Worm (Caenorhabditis elegans): ENCODE measurements around the gene sod-5.

Gene sod-5

DNA sequence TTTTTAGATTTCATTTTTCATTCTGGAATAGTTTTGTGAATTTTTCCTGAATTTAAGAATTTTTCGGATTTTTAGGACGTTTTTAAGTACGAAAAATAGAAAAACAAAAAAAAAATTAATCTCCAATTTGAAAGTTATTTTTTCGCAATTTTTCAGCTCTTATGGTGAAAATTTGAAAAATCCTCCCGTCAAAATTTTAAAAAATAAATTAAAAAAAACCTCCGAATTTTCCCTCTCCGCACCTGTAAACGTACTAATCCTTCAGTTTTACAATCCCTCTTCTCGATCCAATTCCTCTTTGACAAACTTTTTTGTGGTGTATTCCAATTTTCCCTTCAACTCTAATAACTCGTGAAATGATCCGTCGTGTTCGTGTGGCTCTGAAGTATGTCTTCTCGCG is 39.2 kb upstream of the sod-5 start, which contains the start of gene B0286.1:
B0286.1 (plus strand) TSS at position 301 of the 400 bp plus-strand sequence.
- TF ChIP-seq sptf-2 (GFP tag; optimal IDR thresholded peaks at IDR 0.05): no peak
- TF ChIP-seq nhr-27 (tag; optimal IDR thresholded peaks at IDR 0.05): no peak
- no peak for TF ChIP-seq lin-54 (GFP tag; optimal IDR thresholded peaks at IDR 0.05)
- TF ChIP-seq F57C9.4 (tag; optimal IDR thresholded peaks at IDR 0.05): no peak
- no peak for TF ChIP-seq ceh-40 (GFP tag; IDR thresholded peaks at IDR 0.05)
- no peak for TF ChIP-seq him-1 (tag; optimal IDR thresholded peaks at IDR 0.05)
- TF ChIP-seq ekl-4 (GFP tag; IDR thresholded peaks at IDR 0.05): no peak
- TF ChIP-seq ceh-27 (GFP tag; optimal IDR thresholded peaks at IDR 0.05): no peak
- TF ChIP-seq B0035.1 (tag; optimal IDR thresholded peaks at IDR 0.05): no peak
- no peak for TF ChIP-seq lin-40 (tag; optimal IDR thresholded peaks at IDR 0.05)
- TF ChIP-seq sdz-38 (tag; optimal IDR thresholded peaks at IDR 0.05): no peak
- no peak for TF ChIP-seq F37B4.10 (GFP tag; IDR thresholded peaks at IDR 0.05)
- TF ChIP-seq hsf-1 (GFP tag; IDR thresholded peaks at IDR 0.05): no peak

DNA sequence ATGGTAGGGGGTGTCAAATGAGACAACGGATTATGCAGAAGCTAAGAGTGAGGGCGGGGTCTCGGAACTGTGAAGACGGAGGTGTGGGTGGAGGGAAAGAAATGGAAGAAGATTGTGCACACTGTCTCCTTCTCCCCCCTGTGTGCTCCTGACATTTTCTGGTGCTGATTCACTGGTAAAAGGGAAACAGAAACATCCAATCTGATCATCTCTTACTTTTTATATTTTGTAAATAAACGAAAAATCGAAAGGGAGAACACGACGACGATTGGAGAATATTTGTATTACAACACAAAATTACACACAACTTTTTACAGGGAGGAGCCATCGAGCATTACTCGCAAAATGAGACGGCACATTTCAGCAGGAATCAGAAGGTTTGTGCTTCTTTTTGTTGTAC is 34.1 kb upstream of the sod-5 start, which contains the start of gene fkh-6:
fkh-6 (minus strand) TSS at position 101 of the 400 bp plus-strand sequence.
- TF ChIP-seq zfh-2 (GFP tag; conservative IDR thresholded peaks at IDR 0.05) (peak; percentile 66), ekl-4 (GFP tag; IDR thresholded peaks at IDR 0.05) (no peak)

DNA sequence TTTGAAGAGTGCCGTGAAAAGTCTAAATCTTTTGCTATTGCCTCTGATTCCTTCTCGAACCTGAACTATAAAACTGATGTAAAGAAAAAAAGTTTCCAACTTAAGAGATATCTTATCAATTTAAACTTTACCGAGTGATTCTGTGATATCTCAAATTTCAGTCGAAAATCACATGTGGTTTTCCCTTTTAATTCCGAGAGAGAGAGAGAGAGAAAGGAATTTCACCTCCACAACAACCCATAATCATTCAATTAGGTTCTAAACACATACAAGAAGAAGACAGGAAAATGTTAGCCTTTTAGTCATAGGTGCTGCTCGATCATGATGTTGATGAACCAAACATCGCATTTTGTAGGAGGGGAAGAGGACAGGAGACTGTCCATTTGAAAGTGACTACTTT is 26.4 kb upstream of the sod-5 start:
- TF ChIP-seq ZK185.1 (tag; optimal IDR thresholded peaks at IDR 0.05; ENCODE audit: poor library complexity, severe bottlenecking) (no peak), Y79H2A.3 (GFP tag; conservative IDR thresholded peaks at IDR 0.05) (no peak), unc-62 (GFP tag; optimal IDR thresholded peaks at IDR 0.05) (no peak), let-526 (GFP tag; IDR thresholded peaks at IDR 0.05) (no peak), zim-3 (tag; optimal IDR thresholded peaks at IDR 0.05) (no peak)

DNA sequence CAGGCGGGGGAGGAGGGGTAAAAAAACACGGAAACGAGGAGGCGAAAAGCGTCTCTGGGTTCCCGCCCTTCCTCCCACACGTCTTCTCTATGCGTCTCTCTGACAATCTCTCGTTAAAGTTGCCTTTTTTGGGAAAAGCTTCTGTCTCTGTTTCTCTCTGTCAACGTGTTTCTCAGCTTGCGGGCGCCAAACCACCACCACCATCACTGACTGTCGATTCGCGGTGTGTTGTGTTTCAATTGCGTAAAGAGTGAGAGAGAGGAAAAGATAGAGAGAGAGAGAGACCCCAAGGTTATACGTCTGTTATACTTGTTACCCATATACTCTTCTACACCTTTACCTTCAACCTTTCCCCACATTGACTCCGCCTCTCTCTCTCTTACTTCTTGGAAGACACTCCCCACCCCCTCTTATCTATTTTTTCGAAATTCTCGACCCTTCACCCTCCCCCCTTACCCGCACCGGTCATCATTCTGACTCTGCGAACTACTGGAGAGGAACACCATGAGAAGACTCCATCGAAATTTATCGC is 24.8 kb upstream of the sod-5 start, which contains the start of gene mlt-7:
mlt-7 (plus strand) TSS at position 482 of the 532 bp plus-strand sequence.
- TF ChIP-seq repo-1 (tag; optimal IDR thresholded peaks at IDR 0.05) (no peak), lin-26 (GFP tag; IDR thresholded peaks at IDR 0.05) (0 out of 2 replicates have a peak, but pooled peaks have one; percentile 38)

DNA sequence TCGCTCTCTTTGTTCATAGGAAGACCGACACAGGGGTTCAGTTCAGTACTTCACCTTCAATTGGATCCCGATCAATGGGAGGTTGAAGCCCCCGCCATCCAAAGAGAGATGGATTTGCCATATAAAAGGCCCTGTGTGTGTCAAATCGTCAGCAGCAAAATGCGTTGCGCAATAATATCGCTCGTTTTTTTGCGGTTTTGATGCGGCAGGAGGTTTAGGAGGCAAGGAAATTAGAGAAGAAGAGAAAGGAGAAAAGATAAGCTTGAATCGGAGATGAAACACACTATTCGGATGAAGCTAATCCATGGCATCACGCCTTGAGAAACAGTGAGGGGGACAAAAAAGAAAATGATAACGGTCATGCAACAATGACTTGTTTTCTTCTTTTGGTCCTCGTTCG is 23.0 kb upstream of the sod-5 start:
- TF ChIP-seq hmg-20 (GFP tag; IDR thresholded peaks at IDR 0.05): no peak
- TF ChIP-seq ztf-6 (GFP tag; IDR thresholded peaks at IDR 0.05): no peak
- no peak for TF ChIP-seq nhr-179 (tag; optimal IDR thresholded peaks at IDR 0.05)
- no peak for TF ChIP-seq snpc-3.4 (tag; optimal IDR thresholded peaks at IDR 0.05)
- no peak for TF ChIP-seq C17E4.6 (GFP tag; IDR thresholded peaks at IDR 0.05)
- TF ChIP-seq ztf-18 (tag; optimal IDR thresholded peaks at IDR 0.05): no peak
- TF ChIP-seq F49E8.2 (tag; optimal IDR thresholded peaks at IDR 0.05; ENCODE audit: insufficient read depth): no peak
- no peak for TF ChIP-seq bed-1 (GFP tag; IDR thresholded peaks at IDR 0.05)
- no peak for TF ChIP-seq B0035.1 (tag; optimal IDR thresholded peaks at IDR 0.05)
- TF ChIP-seq Y79H2A.3 (GFP tag; conservative IDR thresholded peaks at IDR 0.05): no peak
- no peak for TF ChIP-seq ztf-3 (GFP tag; optimal IDR thresholded peaks at IDR 0.05)
- TF ChIP-seq D2030.7 (GFP tag; IDR thresholded peaks at IDR 0.05): no peak
- TF ChIP-seq attf-3 (GFP tag; conservative IDR thresholded peaks at IDR 0.05): no peak
- no peak for TF ChIP-seq sea-2 (GFP tag; IDR thresholded peaks at IDR 0.05)
- TF ChIP-seq bed-2 (GFP tag; IDR thresholded peaks at IDR 0.05): no peak
- no peak for TF ChIP-seq F37B4.10 (GFP tag; IDR thresholded peaks at IDR 0.05)
- TF ChIP-seq mel-28 (tag; optimal IDR thresholded peaks at IDR 0.05; ENCODE audit: borderline replicate concordance): no peak
- no peak for TF ChIP-seq lsl-1 (GFP tag; optimal IDR thresholded peaks at IDR 0.05)
